Worm (Caenorhabditis elegans): Measurements from ENCODE around the gene srx-28.

DNA sequence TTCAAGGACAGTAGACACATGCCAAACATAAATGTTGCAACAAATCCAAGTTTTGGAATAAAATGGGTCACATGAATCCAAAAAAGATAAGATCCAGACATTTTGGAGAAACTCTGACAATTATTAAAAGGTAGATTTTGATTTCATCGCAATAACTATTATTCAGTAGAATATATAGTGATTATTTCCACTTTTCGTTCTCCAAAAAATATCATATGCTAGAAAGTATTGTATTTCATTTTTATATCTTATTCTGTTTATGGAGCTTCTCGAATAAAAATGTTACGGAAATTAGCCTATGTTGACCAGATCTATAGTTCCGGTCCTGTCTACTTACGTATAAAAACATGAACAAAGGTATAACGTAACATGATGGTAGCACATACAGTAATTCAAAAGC, 30.0 kb downstream of the srx-28 start, which contains the start of gene str-13:
- TF ChIP-seq R02D3.7 (tag; optimal IDR thresholded peaks at IDR 0.05) (no peak), ztf-11 (tag; optimal IDR thresholded peaks at IDR 0.05) (no peak), blmp-1 (tag; optimal IDR thresholded peaks at IDR 0.05; ENCODE audit: insufficient read depth) (no peak), ceh-82 (tag; optimal IDR thresholded peaks at IDR 0.05) (no peak), ama-1 (optimal IDR thresholded peaks at IDR 0.05) (no peak), lin-11 (tag; optimal IDR thresholded peaks at IDR 0.05) (no peak), lsy-2 (tag; optimal IDR thresholded peaks at IDR 0.05) (no peak), alr-1 (tag; optimal IDR thresholded peaks at IDR 0.05) (no peak), lin-39 (tag; optimal IDR thresholded peaks at IDR 0.05) (no peak), aly-2 (tag; optimal IDR thresholded peaks at IDR 0.05) (no peak)
